Worm (Caenorhabditis elegans) whole organism, late embryonic: ENCODE results near the gene srh-282.

Experiments
- C08G9.2 ChIP-seq: sonication (generic microtip); optimal IDR thresholded peaks from 2 replicates; lab custom pipeline; 2016; ENCODE audit warnings: mild to moderate bottlenecking, missing genetic modification characterization, moderate library complexity, missing compliant biosample characterization
- C38D4.7 ChIP-seq: fragments of 200-800 bp; sonication (Bioruptor generic); optimal IDR thresholded peaks from 2 replicates; lab custom pipeline; 2018; ENCODE audit warnings: mild to moderate bottlenecking, missing genetic modification characterization, moderate library complexity, missing compliant biosample characterization
- F13H6.1 ChIP-seq: sonication (generic microtip); optimal IDR thresholded peaks from 2 replicates; lab custom pipeline; 2016; ENCODE audit warnings: missing genetic modification characterization, missing compliant biosample characterization
- K02D7.2 ChIP-seq: sonication (generic microtip); optimal IDR thresholded peaks from 2 replicates; lab custom pipeline; 2017; ENCODE audit warnings: mild to moderate bottlenecking, missing genetic modification characterization, missing compliant biosample characterization
- K09A11.1 ChIP-seq: sonication (generic microtip); optimal IDR thresholded peaks from 2 replicates; lab custom pipeline; 2017; ENCODE audit warnings: antibody characterized with exemption, mild to moderate bottlenecking, missing genetic modification characterization, missing compliant biosample characterization; ENCODE audit not compliant: insufficient read depth
- T23F11.4 ChIP-seq: fragments of 200-800 bp; sonication (Bioruptor generic); optimal IDR thresholded peaks from 2 replicates; lab custom pipeline; 2018; ENCODE audit warnings: mild to moderate bottlenecking, missing genetic modification characterization, missing compliant biosample characterization
- ceh-18 ChIP-seq: sonication (generic microtip); optimal IDR thresholded peaks from 2 replicates; lab custom pipeline; 2016; ENCODE audit warnings: missing genetic modification characterization, missing compliant biosample characterization
- ceh-19 ChIP-seq: fragments of 200-800 bp; sonication (Bioruptor generic); optimal IDR thresholded peaks from 2 replicates; lab custom pipeline; 2018; ENCODE audit warnings: mild to moderate bottlenecking, missing genetic modification characterization, missing compliant biosample characterization
- ceh-22 ChIP-seq: sonication (generic microtip); optimal IDR thresholded peaks from 2 replicates; lab custom pipeline; 2017; ENCODE audit warnings: missing biosample characterization, missing genetic modification characterization
- ceh-30 ChIP-seq: fragments of 150-350 bp; optimal IDR thresholded peaks from 2 replicates; lab custom pipeline; 2014; ENCODE audit warnings: missing biosample characterization, missing genetic modification characterization
- ceh-31 ChIP-seq: sonication (generic microtip); optimal IDR thresholded peaks from 2 replicates; lab custom pipeline; 2016; ENCODE audit warnings: missing genetic modification characterization, missing compliant biosample characterization
- ceh-34 ChIP-seq: sonication (generic microtip); optimal IDR thresholded peaks from 2 replicates; lab custom pipeline; 2016; ENCODE audit warnings: mild to moderate bottlenecking, missing genetic modification characterization, missing compliant biosample characterization
- ceh-45 ChIP-seq: fragments of 200-800 bp; sonication (Bioruptor generic); IDR thresholded peaks from 2 replicates; pipeline ENCODE4 v1.3.6; 2022; ENCODE audit warnings: missing genetic modification reagents, missing genetic modification characterization, missing compliant biosample characterization
- ceh-48 ChIP-seq: sonication (generic microtip); optimal IDR thresholded peaks from 2 replicates; lab custom pipeline; 2016; ENCODE audit warnings: missing genetic modification characterization, inconsistent platforms, missing compliant biosample characterization
- dmd-4 ChIP-seq: sonication (generic microtip); optimal IDR thresholded peaks from 2 replicates; lab custom pipeline; 2016; ENCODE audit warnings: borderline replicate concordance, missing genetic modification characterization, missing compliant biosample characterization
- dve-1 ChIP-seq: sonication (generic microtip); optimal IDR thresholded peaks from 2 replicates; lab custom pipeline; 2017; ENCODE audit warnings: antibody characterized with exemption, mild to moderate bottlenecking, missing genetic modification characterization, missing compliant biosample characterization
- elt-2 ChIP-seq: sonication (generic microtip); optimal IDR thresholded peaks from 2 replicates; lab custom pipeline; 2016; ENCODE audit warnings: missing genetic modification reagents, missing genetic modification characterization, missing compliant biosample characterization
- elt-4 ChIP-seq: sonication (generic microtip); optimal IDR thresholded peaks from 2 replicates; lab custom pipeline; 2016; ENCODE audit warnings: missing genetic modification characterization, missing compliant biosample characterization
- ets-4 ChIP-seq: sonication (generic microtip); optimal IDR thresholded peaks from 2 replicates; lab custom pipeline; 2016; ENCODE audit warnings: missing genetic modification characterization, missing compliant biosample characterization
- fax-1 ChIP-seq: sonication (generic microtip); optimal IDR thresholded peaks from 2 replicates; lab custom pipeline; 2016; ENCODE audit warnings: missing genotype, missing genetic modification characterization, missing compliant biosample characterization
- fkh-6 ChIP-seq: sonication (generic microtip); optimal IDR thresholded peaks from 2 replicates; lab custom pipeline; 2016; ENCODE audit warnings: missing genetic modification characterization, missing compliant biosample characterization
- hlh-13 ChIP-seq: fragments of 200-800 bp; sonication (Bioruptor generic); optimal IDR thresholded peaks from 2 replicates; lab custom pipeline; 2018; ENCODE audit warnings: mild to moderate bottlenecking, missing genetic modification characterization, missing compliant biosample characterization
- hlh-6 ChIP-seq: sonication (generic microtip); optimal IDR thresholded peaks from 2 replicates; lab custom pipeline; 2016; ENCODE audit warnings: missing genotype, missing genetic modification characterization, missing compliant biosample characterization
- hlh-8 ChIP-seq: sonication (generic microtip); optimal IDR thresholded peaks from 2 replicates; lab custom pipeline; 2016; ENCODE audit warnings: missing genotype, missing genetic modification characterization, missing compliant biosample characterization
- mec-3 ChIP-seq: sonication (generic microtip); optimal IDR thresholded peaks from 2 replicates; lab custom pipeline; 2016; ENCODE audit warnings: borderline replicate concordance, missing genetic modification characterization, missing compliant biosample characterization
- nfya-1 ChIP-seq: sonication (generic microtip); optimal IDR thresholded peaks from 2 replicates; lab custom pipeline; 2017; ENCODE audit warnings: missing genetic modification characterization, mild to moderate bottlenecking, missing compliant biosample characterization, antibody characterized with exemption, moderate library complexity
- nhr-11 ChIP-seq: fragments of 150-350 bp; optimal IDR thresholded peaks from 2 replicates; lab custom pipeline; 2014; ENCODE audit warnings: missing biosample characterization, missing genetic modification characterization
- nhr-232 ChIP-seq: sonication (generic microtip); optimal IDR thresholded peaks from 2 replicates; lab custom pipeline; 2016; ENCODE audit warnings: missing genetic modification characterization, missing compliant biosample characterization
- odd-2 ChIP-seq: sonication (generic microtip); optimal IDR thresholded peaks from 2 replicates; lab custom pipeline; 2017; ENCODE audit warnings: antibody characterized with exemption, mild to moderate bottlenecking, missing genetic modification characterization, missing compliant biosample characterization
- pag-3 ChIP-seq: sonication (generic microtip); optimal IDR thresholded peaks from 2 replicates; lab custom pipeline; 2016; ENCODE audit warnings: missing compliant biosample characterization, missing genetic modification characterization, borderline replicate concordance
- pat-9 ChIP-seq: fragments of 200-800 bp; sonication (Bioruptor generic); optimal IDR thresholded peaks from 2 replicates; lab custom pipeline; 2018; ENCODE audit warnings: mild to moderate bottlenecking, missing genetic modification characterization, moderate library complexity, missing compliant biosample characterization
- pax-1 ChIP-seq: fragments of 150-350 bp; optimal IDR thresholded peaks from 2 replicates; lab custom pipeline; 2014; ENCODE audit warnings: missing biosample characterization, missing genetic modification characterization
- pha-2 ChIP-seq: sonication (generic microtip); optimal IDR thresholded peaks from 2 replicates; lab custom pipeline; 2017; ENCODE audit warnings: mild to moderate bottlenecking, missing genetic modification characterization, missing compliant biosample characterization
- pqm-1 ChIP-seq: sonication (generic microtip); optimal IDR thresholded peaks from 2 replicates; lab custom pipeline; 2016; ENCODE audit warnings: missing genetic modification characterization, missing compliant biosample characterization
- rnt-1 ChIP-seq: sonication (generic microtip); optimal IDR thresholded peaks from 2 replicates; lab custom pipeline; 2016; ENCODE audit warnings: missing genetic modification characterization, missing compliant biosample characterization
- sox-4 ChIP-seq: sonication (generic microtip); optimal IDR thresholded peaks from 2 replicates; lab custom pipeline; 2017; ENCODE audit warnings: mild to moderate bottlenecking, missing genetic modification characterization, inconsistent platforms, missing compliant biosample characterization
- syd-9 ChIP-seq: sonication (generic microtip); optimal IDR thresholded peaks from 2 replicates; lab custom pipeline; 2016; ENCODE audit warnings: mild to moderate bottlenecking, missing genetic modification characterization, moderate library complexity, missing compliant biosample characterization
- tbx-2 ChIP-seq: sonication (generic microtip); optimal IDR thresholded peaks from 2 replicates; lab custom pipeline; 2016; ENCODE audit warnings: missing genetic modification characterization, missing compliant biosample characterization
- ttx-3 ChIP-seq: sonication (generic microtip); optimal IDR thresholded peaks from 2 replicates; lab custom pipeline; 2016; ENCODE audit warnings: missing genetic modification reagents, missing genetic modification characterization, missing compliant biosample characterization
- unc-3 ChIP-seq, 2 experiments: fragments of 200-800 bp in 1 of 2; sonication (Bioruptor generic) in 1 of 2; sonication (generic microtip) in 1 of 2; conservative IDR thresholded peaks in 1 of 2; optimal IDR thresholded peaks in 1 of 2; 2 replicates each; pipeline versions ENCODE4 v1.3.6 to Lab custom; 2016 to 2022; ENCODE audit warnings: missing compliant biosample characterization in 2 of 2, missing genetic modification characterization in 2 of 2, missing genetic modification reagents in 1 of 2
- unc-42 ChIP-seq: sonication (generic microtip); optimal IDR thresholded peaks from 2 replicates; lab custom pipeline; 2016; ENCODE audit warnings: missing genotype, missing genetic modification characterization, missing compliant biosample characterization
- unc-55 ChIP-seq: sonication (generic microtip); optimal IDR thresholded peaks from 2 replicates; lab custom pipeline; 2017; ENCODE audit warnings: missing biosample characterization, missing genetic modification reagents, missing genetic modification characterization
- unc-86 ChIP-seq: sonication (generic microtip); optimal IDR thresholded peaks from 2 replicates; lab custom pipeline; 2016; ENCODE audit warnings: missing genetic modification characterization, missing compliant biosample characterization
- zip-5 ChIP-seq: sonication (generic microtip); optimal IDR thresholded peaks from 2 replicates; lab custom pipeline; 2016; ENCODE audit warnings: missing genetic modification characterization, missing compliant biosample characterization
- ztf-16 ChIP-seq: sonication (generic microtip); optimal IDR thresholded peaks from 2 replicates; lab custom pipeline; 2017; ENCODE audit warnings: missing genetic modification characterization, missing compliant biosample characterization

Gene srh-282

DNA sequence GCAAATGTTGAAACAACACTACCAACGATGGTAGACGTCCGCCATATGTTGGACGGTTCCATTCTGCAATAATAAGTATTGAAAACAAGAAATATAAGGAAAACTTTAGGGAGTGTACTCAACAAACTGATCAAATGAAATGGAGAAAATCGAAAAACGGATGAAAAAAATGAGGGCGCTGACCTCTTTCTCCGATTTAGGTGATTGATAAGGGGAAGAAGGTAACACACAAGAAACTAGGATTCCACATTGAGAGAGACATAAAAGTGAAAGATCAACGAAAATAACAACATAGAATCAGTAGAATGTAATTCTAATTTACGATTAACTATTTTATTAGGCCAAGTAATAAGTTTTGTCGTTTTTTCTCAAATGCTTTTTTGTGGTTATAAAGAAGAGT, 14.1 kb downstream of the srh-282 start, which contains the start of gene dpy-9:
Gene dpy-9 (minus strand): TSS at position 63 of the 400 bp plus-strand sequence.
- TF ChIP-seq pat-9 (tag; lab: Kevin White, UChicago): no peak
- TF ChIP-seq F13H6.1 (tag; lab: Kevin White, UChicago): no peak
- no peak for TF ChIP-seq K02D7.2
- TF ChIP-seq pqm-1 (tag; lab: Kevin White, UChicago): no peak
- TF ChIP-seq C38D4.7 (GFP tag; lab: Kevin White, UChicago): no peak
- TF ChIP-seq unc-3 (GFP tag; conservative IDR thresholded peaks at IDR 0.05; lab: Robert Waterston, UW): no peak
- no peak for TF ChIP-seq unc-3 (tag; optimal IDR thresholded peaks at IDR 0.05; lab: Kevin White, UChicago)
- TF ChIP-seq hlh-8 (tag; lab: Kevin White, UChicago): no peak
- no peak for TF ChIP-seq nfya-1 (tag; lab: Kevin White, UChicago)
- TF ChIP-seq syd-9 (tag; lab: Kevin White, UChicago): no peak
- no peak for TF ChIP-seq nhr-11 (tag; lab: Kevin White, UChicago)

DNA sequence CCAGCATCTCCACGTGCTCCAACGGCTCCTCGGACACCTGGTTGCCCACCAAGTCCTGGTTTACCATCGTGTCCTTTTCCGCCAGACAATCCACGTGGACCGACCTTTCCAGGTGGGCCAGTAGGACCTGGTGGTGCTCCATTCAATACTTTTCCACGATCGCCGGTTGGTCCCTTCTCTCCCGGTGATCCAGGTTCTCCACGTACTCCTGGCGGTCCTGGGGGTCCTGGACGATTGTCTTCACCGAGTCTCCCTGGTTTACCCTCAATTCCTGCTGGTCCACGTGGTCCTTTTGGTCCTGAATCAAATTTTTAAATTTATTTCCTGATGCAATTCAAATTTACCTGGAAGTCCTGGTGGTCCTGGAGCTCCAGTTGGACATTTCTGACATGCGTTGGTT, 14.8 kb downstream of the srh-282 start:
- TF ChIP-seq K09A11.1 (tag; lab: Kevin White, UChicago): no peak
- no peak for TF ChIP-seq unc-3 (GFP tag; conservative IDR thresholded peaks at IDR 0.05; lab: Robert Waterston, UW)
- TF ChIP-seq unc-3 (tag; optimal IDR thresholded peaks at IDR 0.05; lab: Kevin White, UChicago): no peak
- TF ChIP-seq pqm-1 (tag; lab: Kevin White, UChicago): no peak
- TF ChIP-seq nfya-1 (tag; lab: Kevin White, UChicago): no peak
- TF ChIP-seq fax-1 (tag; lab: Kevin White, UChicago): no peak
- TF ChIP-seq T23F11.4 (GFP tag; lab: Kevin White, UChicago): no peak
- no peak for TF ChIP-seq elt-2
- no peak for TF ChIP-seq fkh-6
- TF ChIP-seq hlh-6 (tag; lab: Kevin White, UChicago): no peak
- TF ChIP-seq K02D7.2: no peak
- no peak for TF ChIP-seq mec-3
- no peak for TF ChIP-seq ceh-19
- no peak for TF ChIP-seq nhr-232 (tag; lab: Kevin White, UChicago)
- no peak for TF ChIP-seq dve-1 (tag; lab: Kevin White, UChicago)
- TF ChIP-seq ceh-30 (tag; lab: Kevin White, UChicago): no peak
- no peak for TF ChIP-seq C08G9.2 (tag; lab: Kevin White, UChicago)

DNA sequence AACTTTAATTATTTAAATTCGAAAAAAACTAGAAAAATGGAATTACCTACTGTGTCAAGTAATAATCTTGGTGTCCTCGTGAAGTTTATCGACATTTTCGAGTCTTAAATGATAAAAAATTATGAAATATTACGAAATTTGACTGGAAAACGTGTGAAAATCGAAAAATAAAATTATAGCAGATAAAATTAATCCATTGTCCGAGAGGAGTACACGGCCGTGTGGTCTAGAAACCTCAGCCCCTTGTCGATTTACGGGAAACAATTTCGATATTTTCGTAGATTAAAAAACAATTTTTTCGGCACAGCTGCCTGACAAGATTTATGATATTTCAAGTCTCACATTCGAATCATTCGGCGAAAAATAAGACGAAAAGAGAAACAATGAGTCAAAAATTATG, 16.1 kb downstream of the srh-282 start, which contains the start of gene R02D3.8:
Gene R02D3.8 (minus strand): TSS at position 109 of the 400 bp plus-strand sequence.
- TF ChIP-seq ets-4 (no peak), ceh-31 (peak; percentile 41), pha-2 (tag; lab: Kevin White, UChicago) (no peak), dmd-4 (tag; lab: Kevin White, UChicago) (no peak), C08G9.2 (tag; lab: Kevin White, UChicago) (peak; percentile 12), ceh-45 (no peak), K09A11.1 (tag; lab: Kevin White, UChicago) (no peak), elt-4 (tag; lab: Kevin White, UChicago) (no peak), tbx-2 (tag; lab: Kevin White, UChicago) (peak; percentile 27), pax-1 (tag; lab: Kevin White, UChicago) (no peak), dve-1 (tag; lab: Kevin White, UChicago) (no peak)

DNA sequence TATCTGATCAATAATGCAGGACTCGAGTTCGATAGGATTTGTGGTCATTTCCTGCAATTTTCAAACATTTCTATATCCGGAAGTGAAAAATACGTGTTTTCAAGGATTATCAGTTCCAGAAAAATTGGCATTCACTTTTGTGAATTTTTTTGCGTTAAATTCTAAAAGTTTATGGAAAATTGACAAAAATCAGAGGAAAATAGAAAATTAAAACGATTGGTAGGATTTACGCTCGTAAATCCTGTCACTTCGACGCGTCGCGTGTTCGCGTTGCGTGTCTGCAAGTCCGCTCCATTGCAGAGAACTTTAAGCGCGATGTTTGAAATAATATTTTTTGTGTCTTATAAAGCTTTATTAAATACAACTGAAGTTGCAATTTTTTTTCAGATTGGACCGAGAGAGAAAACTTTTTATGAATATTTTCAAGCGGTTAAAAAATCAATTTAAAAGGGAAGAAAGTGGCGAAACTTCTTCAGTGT, 17.8 kb downstream of the srh-282 start, which contains the start of gene rcat-1:
Gene rcat-1 (minus strand): TSS at position 51 of the 479 bp plus-strand sequence.
- TF ChIP-seq elt-2 (peak; percentile 45), C38D4.7 (GFP tag; lab: Kevin White, UChicago) (no peak), sox-4 (tag; lab: Kevin White, UChicago) (no peak), pag-3 (no peak), ceh-48 (tag; lab: Kevin White, UChicago) (no peak), hlh-13 (no peak), odd-2 (tag; lab: Kevin White, UChicago) (no peak), rnt-1 (tag; lab: Kevin White, UChicago) (peak; percentile 7), F13H6.1 (tag; lab: Kevin White, UChicago) (no peak), ceh-22 (tag; lab: Kevin White, UChicago) (no peak), elt-4 (tag; lab: Kevin White, UChicago) (no peak), unc-42 (tag; lab: Kevin White, UChicago) (peak; percentile 67), ceh-34 (peak; percentile 48), unc-86 (tag; lab: Kevin White, UChicago) (no peak), zip-5 (tag; lab: Kevin White, UChicago) (no peak), tbx-2 (tag; lab: Kevin White, UChicago) (peak; percentile 31), ceh-31 (peak; percentile 54), unc-55 (GFP tag; lab: Kevin White, UChicago) (peak; percentile 71), ztf-16 (tag; lab: Kevin White, UChicago) (peak; percentile 32), ttx-3 (tag; lab: Kevin White, UChicago) (no peak), ceh-18 (tag; lab: Kevin White, UChicago) (peak; percentile 23), ceh-19 (no peak), dve-1 (tag; lab: Kevin White, UChicago) (peak; percentile 77)
